Worm (Caenorhabditis elegans): Measurements from ENCODE around the gene brc-2.

Gene brc-2

DNA sequence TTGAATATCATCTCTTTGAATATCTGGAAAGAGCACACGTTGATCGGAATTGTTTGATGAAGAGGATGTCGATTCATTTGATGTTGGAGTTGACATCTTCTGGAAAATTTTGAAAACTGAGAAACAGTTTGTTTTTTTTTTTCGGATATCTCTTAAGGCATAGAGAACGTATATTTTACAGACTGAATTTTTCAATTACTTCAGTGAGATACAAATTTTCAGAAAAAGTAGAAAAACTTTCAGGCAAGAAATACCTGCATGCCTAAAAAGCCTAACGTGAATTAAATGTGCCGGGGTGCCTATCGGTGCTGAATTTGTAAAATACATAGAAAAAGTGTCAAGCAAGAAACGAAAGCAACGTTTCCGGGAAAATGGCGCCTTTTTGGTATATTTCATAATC is 46.2 kb downstream of the brc-2 start, which contains the start of gene zak-1:
zak-1 (minus strand) TSS at position 101 of the 400 bp plus-strand sequence.
- TF ChIP-seq cog-1 (tag; optimal IDR thresholded peaks at IDR 0.05) = no peak
- TF ChIP-seq med-1 (GFP tag; optimal IDR thresholded peaks at IDR 0.05; ENCODE audit: insufficient read depth) = no peak
- no peak for TF ChIP-seq tab-1 (GFP tag; IDR thresholded peaks at IDR 0.05)

Data from whole organism, midembryonic.